Fruit fly (Drosophila melanogaster) whole organism, embryonic: ENCODE results near the gene fzo.

ENCODE experiments used
- Ada2b ChIP-seq: fragments of 200-800 bp; sonication (Bioruptor generic); IDR thresholded peaks from 2 replicates; pipeline ENCODE4 v1.3.6; 2022; ENCODE audit warnings: missing biosample characterization, missing genetic modification characterization
- Antp ChIP-seq: fragments of 200-800 bp; sonication (Bioruptor generic); optimal IDR thresholded peaks from 3 replicates; lab custom pipeline; 2016; ENCODE audit warnings: missing biosample characterization, missing genetic modification characterization
- CG11093 ChIP-seq: fragments of 200-800 bp; sonication (Bioruptor generic); IDR thresholded peaks from 3 replicates; pipeline ENCODE4 v1.3.6; 2022; ENCODE audit warnings: missing biosample characterization, missing genetic modification characterization
- CG12104 ChIP-seq: fragments of 200-800 bp; sonication (Bioruptor generic); optimal IDR thresholded peaks from 3 replicates; lab custom pipeline; 2016; ENCODE audit warnings: missing biosample characterization, missing genetic modification characterization
- CG12744 ChIP-seq: fragments of 200-800 bp; sonication (Bioruptor generic); optimal IDR thresholded peaks from 2 replicates; lab custom pipeline; 2016; ENCODE audit warnings: missing biosample characterization, missing genetic modification characterization
- CG13894 ChIP-seq: fragments of 200-800 bp; sonication (Bioruptor generic); optimal IDR thresholded peaks from 3 replicates; lab custom pipeline; 2018; ENCODE audit warnings: missing biosample characterization, mild to moderate bottlenecking, missing genetic modification characterization, moderate library complexity
- CG1529 ChIP-seq: fragments of 200-800 bp; sonication (Bioruptor generic); optimal IDR thresholded peaks from 3 replicates; lab custom pipeline; 2018; ENCODE audit warnings: missing biosample characterization, missing genetic modification characterization
- CG1602 ChIP-seq: fragments of 200-800 bp; sonication (Bioruptor generic); optimal IDR thresholded peaks from 3 replicates; lab custom pipeline; 2016; ENCODE audit warnings: missing biosample characterization, missing genetic modification characterization
- CG18262 ChIP-seq: fragments of 200-800 bp; optimal IDR thresholded peaks from 3 replicates; lab custom pipeline; 2019; ENCODE audit warnings: missing biosample characterization, mild to moderate bottlenecking, missing genetic modification characterization, moderate library complexity
- CG18619 ChIP-seq: fragments of 200-800 bp; sonication (Bioruptor generic); optimal IDR thresholded peaks from 3 replicates; lab custom pipeline; 2017; ENCODE audit warnings: missing biosample characterization, mild to moderate bottlenecking, missing genetic modification characterization
- CG30431 ChIP-seq: fragments of 200-800 bp; sonication (Bioruptor generic); optimal IDR thresholded peaks from 2 replicates; lab custom pipeline; 2017; ENCODE audit warnings: missing biosample characterization, missing genetic modification characterization
- CG32532 ChIP-seq: fragments of 200-800 bp; sonication (Bioruptor generic); IDR thresholded peaks from 2 replicates; pipeline ENCODE4 v1.3.6; 2022; ENCODE audit warnings: missing biosample characterization, missing genetic modification characterization
- CG34376 ChIP-seq: fragments of 200-800 bp; sonication (Bioruptor generic); optimal IDR thresholded peaks from 2 replicates; lab custom pipeline; 2018; ENCODE audit warnings: missing biosample characterization, mild to moderate bottlenecking, missing genetic modification characterization
- CG34422 ChIP-seq: fragments of 200-800 bp; sonication (Bioruptor generic); IDR thresholded peaks from 3 replicates; pipeline ENCODE4 v1.3.6; 2022; ENCODE audit warnings: missing biosample characterization, missing genetic modification characterization
- CG4424 ChIP-seq: fragments of 200-800 bp; sonication (Bioruptor generic); optimal IDR thresholded peaks from 3 replicates; lab custom pipeline; 2016; ENCODE audit warnings: missing biosample characterization, missing genetic modification characterization
- CG6791 ChIP-seq: fragments of 200-800 bp; sonication (Bioruptor generic); IDR thresholded peaks from 3 replicates; pipeline ENCODE4 v1.3.6; 2022; ENCODE audit warnings: missing biosample characterization, missing genetic modification characterization; ENCODE audit not compliant: partially characterized antibody
- CG7372 ChIP-seq: fragments of 200-800 bp; sonication (Bioruptor generic); IDR thresholded peaks from 2 replicates; pipeline ENCODE4 v1.3.6; 2022; ENCODE audit warnings: missing biosample characterization, missing genetic modification characterization
- CG7928 ChIP-seq: fragments of 200-800 bp; sonication (Bioruptor generic); optimal IDR thresholded peaks from 2 replicates; lab custom pipeline; 2017; ENCODE audit warnings: missing biosample characterization, mild to moderate bottlenecking, missing genetic modification characterization
- CG8290 ChIP-seq, 3 experiments: fragments of 200-800 bp; sonication (Bioruptor generic); optimal IDR thresholded peaks; 2 replicates each; lab custom pipeline; 2016 to 2019; ENCODE audit warnings: missing biosample characterization in 3 of 3, missing genetic modification characterization in 3 of 3, mild to moderate bottlenecking in 2 of 3, moderate library complexity in 1 of 3
- CG9609 ChIP-seq: fragments of 200-800 bp; sonication (Bioruptor generic); optimal IDR thresholded peaks from 3 replicates; lab custom pipeline; 2016; ENCODE audit warnings: missing biosample characterization, missing genetic modification characterization
- D19B ChIP-seq: fragments of 200-800 bp; sonication (Bioruptor generic); optimal IDR thresholded peaks from 2 replicates; lab custom pipeline; 2017; ENCODE audit warnings: missing biosample characterization, mild to moderate bottlenecking, missing genetic modification characterization
- Fer3 ChIP-seq: fragments of 200-800 bp; sonication (Bioruptor generic); optimal IDR thresholded peaks from 2 replicates; lab custom pipeline; 2018; ENCODE audit warnings: missing biosample characterization, mild to moderate bottlenecking, missing genetic modification characterization, moderate library complexity
- H2.0 ChIP-seq: fragments of 200-800 bp; sonication (Bioruptor generic); IDR thresholded peaks from 2 replicates; pipeline ENCODE4 v1.3.6; 2022; ENCODE audit warnings: missing biosample characterization, missing genetic modification characterization
- HLH54F ChIP-seq: fragments of 200-800 bp; sonication (Bioruptor generic); optimal IDR thresholded peaks from 3 replicates; lab custom pipeline; 2016; ENCODE audit warnings: missing biosample characterization, missing genetic modification characterization
- Hand ChIP-seq: fragments of 200-800 bp; sonication (Bioruptor generic); optimal IDR thresholded peaks from 2 replicates; lab custom pipeline; 2017; ENCODE audit warnings: mild to moderate bottlenecking, missing biosample characterization, missing genetic modification reagents, missing genetic modification characterization
- Hey ChIP-seq: fragments of 200-800 bp; sonication (Bioruptor generic); optimal IDR thresholded peaks from 3 replicates; lab custom pipeline; 2018; ENCODE audit warnings: missing biosample characterization, mild to moderate bottlenecking, missing genetic modification characterization
- Max ChIP-seq: fragments of 200-800 bp; sonication (Bioruptor generic); optimal IDR thresholded peaks from 2 replicates; lab custom pipeline; 2016; ENCODE audit warnings: missing biosample characterization, mild to moderate bottlenecking, missing genetic modification characterization
- NFAT ChIP-seq: fragments of 200-800 bp; sonication (Bioruptor generic); IDR thresholded peaks from 2 replicates; pipeline ENCODE4 v1.3.6; 2022; ENCODE audit warnings: missing biosample characterization, missing genetic modification characterization
- Nf-YC ChIP-seq: fragments of 200-800 bp; optimal IDR thresholded peaks from 3 replicates; lab custom pipeline; 2019; ENCODE audit warnings: missing biosample characterization, mild to moderate bottlenecking, missing genetic modification characterization, moderate library complexity
- bsh ChIP-seq, 2 experiments: fragments of 200-800 bp; sonication (Bioruptor generic); optimal IDR thresholded peaks; 2 replicates each; lab custom pipeline; 2017 to 2018; ENCODE audit warnings: mild to moderate bottlenecking in 2 of 2, missing biosample characterization in 2 of 2, missing genetic modification characterization in 2 of 2, moderate library complexity in 1 of 2
- ci ChIP-seq: fragments of 200-800 bp; sonication (Bioruptor generic); IDR thresholded peaks from 3 replicates; pipeline ENCODE4 v1.3.6; 2022; ENCODE audit warnings: missing biosample characterization, missing genetic modification characterization
- fd102C ChIP-seq: fragments of 200-800 bp; sonication (Bioruptor generic); optimal IDR thresholded peaks from 2 replicates; lab custom pipeline; 2018; ENCODE audit warnings: missing biosample characterization, mild to moderate bottlenecking, missing genetic modification characterization, moderate library complexity
- ftz-f1 ChIP-seq: fragments of 200-800 bp; sonication (Bioruptor generic); optimal IDR thresholded peaks from 2 replicates; lab custom pipeline; 2016; ENCODE audit warnings: missing biosample characterization, missing genetic modification characterization
- gem ChIP-seq: fragments of 200-800 bp; sonication (Bioruptor generic); optimal IDR thresholded peaks from 2 replicates; lab custom pipeline; 2019; ENCODE audit warnings: missing biosample characterization, mild to moderate bottlenecking, missing genetic modification characterization, moderate library complexity
- grau ChIP-seq: fragments of 200-800 bp; optimal IDR thresholded peaks from 3 replicates; lab custom pipeline; 2019; ENCODE audit warnings: missing biosample characterization, mild to moderate bottlenecking, missing genetic modification characterization, moderate library complexity
- gro ChIP-seq: fragments of 200-800 bp; sonication (Bioruptor generic); optimal IDR thresholded peaks from 2 replicates; lab custom pipeline; 2016; ENCODE audit warnings: missing biosample characterization, missing genetic modification characterization
- hkb ChIP-seq, 2 experiments: fragments of 200-800 bp in 1 of 2; fragments of >200 bp in 1 of 2; sonication (Bioruptor generic) in 1 of 2; IDR thresholded peaks in 1 of 2; optimal IDR thresholded peaks in 1 of 2; 2 replicates each; pipeline versions ENCODE4 v1.3.6 to Lab custom; 2017 to 2022; ENCODE audit warnings: missing biosample characterization in 1 of 2, missing genetic modification characterization in 1 of 2
- ind ChIP-seq: fragments of 200-800 bp; sonication (Bioruptor generic); optimal IDR thresholded peaks from 3 replicates; lab custom pipeline; 2016; ENCODE audit warnings: missing biosample characterization, missing genetic modification characterization
- knrl ChIP-seq: fragments of 200-800 bp; sonication (Bioruptor generic); IDR thresholded peaks from 3 replicates; pipeline ENCODE4 v1.3.6; 2022; ENCODE audit warnings: missing biosample characterization, missing genetic modification characterization; ENCODE audit not compliant: partially characterized antibody
- mam ChIP-seq: fragments of 200-800 bp; sonication (Bioruptor generic); optimal IDR thresholded peaks from 3 replicates; lab custom pipeline; 2016; ENCODE audit warnings: missing biosample characterization, missing genetic modification characterization
- nau ChIP-seq: fragments of 200-800 bp; sonication (Bioruptor generic); optimal IDR thresholded peaks from 3 replicates; lab custom pipeline; 2017; ENCODE audit warnings: missing biosample characterization, mild to moderate bottlenecking, missing genetic modification characterization, missing genetic modification reagents
- shn ChIP-seq: fragments of 200-800 bp; sonication (Bioruptor generic); optimal IDR thresholded peaks from 3 replicates; lab custom pipeline; 2016; ENCODE audit warnings: missing biosample characterization, missing genetic modification characterization
- slbo ChIP-seq: fragments of 200-800 bp; sonication (Bioruptor generic); IDR thresholded peaks from 2 replicates; pipeline ENCODE4 v1.3.6; 2022; ENCODE audit warnings: missing biosample characterization, missing genetic modification characterization
- sob ChIP-seq: fragments of 200-800 bp; sonication (Bioruptor generic); IDR thresholded peaks from 2 replicates; pipeline ENCODE4 v1.3.6; 2022; ENCODE audit warnings: missing biosample characterization, missing genetic modification characterization
- sqz ChIP-seq: fragments of 200-800 bp; sonication (Bioruptor generic); optimal IDR thresholded peaks from 3 replicates; lab custom pipeline; 2018; ENCODE audit warnings: missing biosample characterization, mild to moderate bottlenecking, missing genetic modification characterization
- sug ChIP-seq: fragments of 200-800 bp; optimal IDR thresholded peaks from 2 replicates; lab custom pipeline; 2019; ENCODE audit warnings: missing biosample characterization, mild to moderate bottlenecking, missing genetic modification characterization, moderate library complexity
- tx ChIP-seq: fragments of 200-800 bp; sonication (Bioruptor generic); optimal IDR thresholded peaks from 2 replicates; lab custom pipeline; 2016; ENCODE audit warnings: missing biosample characterization, missing genetic modification characterization
- zfh2 ChIP-seq: fragments of 200-800 bp; sonication (Bioruptor generic); optimal IDR thresholded peaks from 2 replicates; lab custom pipeline; 2016; ENCODE audit warnings: missing biosample characterization, missing genetic modification characterization

Gene fzo

DNA sequence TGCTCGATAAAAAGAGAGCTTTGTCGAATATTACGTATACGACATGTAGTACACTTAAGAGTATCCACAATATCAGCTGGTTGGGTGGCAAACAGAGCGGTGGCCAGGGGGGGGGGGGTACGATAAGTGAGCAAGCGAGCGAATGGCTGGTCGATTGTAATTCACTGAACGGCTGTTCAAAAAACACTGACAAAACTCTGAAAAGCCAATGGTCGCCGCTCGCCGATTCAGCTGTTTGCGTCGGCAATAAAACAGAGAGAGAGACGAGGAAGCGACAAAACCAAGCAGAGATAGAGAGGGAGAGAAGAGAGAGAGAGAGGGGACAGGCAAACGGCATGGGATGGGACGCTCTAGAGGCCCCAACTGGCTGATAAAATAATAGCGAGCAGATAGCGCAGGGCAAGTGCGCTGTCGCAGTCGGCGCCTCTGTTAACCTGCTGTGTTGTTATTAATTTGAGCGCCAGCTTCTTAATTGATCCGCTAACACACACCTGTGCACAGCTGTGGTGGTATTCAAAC is 22.7 kb upstream of the fzo start, which contains the start of gene cnc (continued):
- TF ChIP-seq CG6791: peak; percentile 54; the same call in 2 of the 3 replicates

DNA sequence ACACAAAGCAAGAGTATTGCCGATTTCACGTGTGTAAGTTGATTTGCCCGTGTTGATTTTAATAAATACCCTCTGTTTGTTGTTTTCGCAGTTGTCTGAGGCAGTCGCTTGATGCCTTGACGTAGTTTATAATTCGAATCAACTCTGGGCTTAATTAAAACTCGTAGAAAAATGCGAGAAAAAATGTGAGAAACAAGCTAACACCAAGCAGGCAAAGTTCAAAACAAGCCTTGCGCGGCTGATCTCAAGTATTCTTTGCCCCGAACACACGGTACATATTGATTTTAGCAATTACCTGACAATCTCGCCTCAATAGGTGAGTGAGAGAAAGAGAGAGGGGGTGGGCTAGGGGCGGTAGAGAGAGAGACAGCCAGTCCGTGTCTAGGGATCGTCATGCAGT is 21.4 kb upstream of the fzo start:
- no peak for TF ChIP-seq CG1529 (GFP tag; lab: Kevin White, UChicago)
- TF ChIP-seq fd102C (GFP tag; lab: Kevin White, UChicago): no peak
- TF ChIP-seq ftz-f1 (GFP tag; lab: Kevin White, UChicago): no peak
- peak; percentile 13 for TF ChIP-seq nau (GFP tag; lab: Kevin White, UChicago)
- TF ChIP-seq shn (GFP tag; lab: Kevin White, UChicago): peak; percentile 9
- TF ChIP-seq CG7372 (GFP tag; lab: Robert Waterston, UW): 0 out of 2 replicates have a peak, but pooled peaks have one; percentile 14
- no peak for TF ChIP-seq CG11093
- peak; percentile 54 for TF ChIP-seq CG18619 (GFP tag; lab: Kevin White, UChicago)
- peak; percentile 35 for TF ChIP-seq CG12104 (GFP tag; lab: Kevin White, UChicago)
- TF ChIP-seq Ada2b: peak; percentile 51; the same call in 1 of the 2 replicates
- TF ChIP-seq tx (GFP tag; lab: Kevin White, UChicago): peak; percentile 19
- TF ChIP-seq CG7928 (GFP tag; lab: Kevin White, UChicago): no peak
- peak; percentile 25 for TF ChIP-seq HLH54F (GFP tag; lab: Kevin White, UChicago)
- TF ChIP-seq CG34422 (GFP tag; lab: Robert Waterston, UW): no peak
- TF ChIP-seq slbo (GFP tag; lab: Robert Waterston, UW): peak; percentile 32; the same call in 1 of the 2 replicates
- peak; percentile 10 for TF ChIP-seq Hey (tag; lab: Kevin White, UChicago)
- TF ChIP-seq Hand (GFP tag; lab: Kevin White, UChicago): peak; percentile 13
- TF ChIP-seq CG4424 (GFP tag; lab: Kevin White, UChicago): peak; percentile 22
- TF ChIP-seq CG30431: no peak
- TF ChIP-seq CG13894 (tag; lab: Kevin White, UChicago): peak; percentile 57
- peak; percentile 42 for TF ChIP-seq Fer3 (tag; lab: Kevin White, UChicago)
- TF ChIP-seq CG9609 (GFP tag; lab: Kevin White, UChicago): peak; percentile 23
- peak; percentile 64; the same call in 1 of the 2 replicates for TF ChIP-seq sob (GFP tag; lab: Robert Waterston, UW)
- no peak for TF ChIP-seq ind (GFP tag; lab: Kevin White, UChicago)
- no peak for TF ChIP-seq hkb (optimal IDR thresholded peaks at IDR 0.05; lab: Kevin White, UChicago)
- TF ChIP-seq hkb (GFP tag; IDR thresholded peaks at IDR 0.05; lab: Robert Waterston, UW): peak; percentile 46; the same call in 1 of the 2 replicates
- TF ChIP-seq CG32532 (GFP tag; lab: Robert Waterston, UW): peak; percentile 53; the same call in 1 of the 2 replicates
- peak; percentile 9 for TF ChIP-seq CG12744
- TF ChIP-seq gem (tag; lab: Kevin White, UChicago): peak; percentile 36
- TF ChIP-seq CG1602: no peak
- TF ChIP-seq Nf-YC (tag; lab: Kevin White, UChicago): peak; percentile 4
- TF ChIP-seq H2.0 (GFP tag; lab: Robert Waterston, UW): no peak
- no peak for TF ChIP-seq sqz (GFP tag; lab: Kevin White, UChicago)
- no peak for TF ChIP-seq CG18262 (tag; lab: Kevin White, UChicago)
- TF ChIP-seq mam (GFP tag; lab: Kevin White, UChicago): peak; percentile 29
- TF ChIP-seq gro: peak; percentile 15
- peak in 1 of 2 experiments; percentile 32 for TF ChIP-seq bsh (GFP tag; optimal IDR thresholded peaks at IDR 0.05; lab: Kevin White, UChicago)
- TF ChIP-seq sug (tag; lab: Kevin White, UChicago): peak; percentile 32
- TF ChIP-seq zfh2 (GFP tag; lab: Kevin White, UChicago): peak; percentile 28
- TF ChIP-seq ci (GFP tag; lab: Robert Waterston, UW): 0 out of 3 replicates have a peak, but pooled peaks have one; percentile 23
- TF ChIP-seq Antp (GFP tag; lab: Kevin White, UChicago): peak; percentile 12
- no peak for TF ChIP-seq CG8290 (GFP tag; optimal IDR thresholded peaks at IDR 0.05; lab: Kevin White, UChicago)
- TF ChIP-seq CG8290 (tag; optimal IDR thresholded peaks at IDR 0.05; lab: Kevin White, UChicago): peak in 1 of 2 experiments; percentile 76
- TF ChIP-seq grau (tag; lab: Kevin White, UChicago): peak; percentile 13
- peak; percentile 50 for TF ChIP-seq NFAT
- peak; percentile 52 for TF ChIP-seq CG34376 (GFP tag; lab: Kevin White, UChicago)
- TF ChIP-seq D19B: peak; percentile 64
- peak; percentile 1 for TF ChIP-seq Max
- TF ChIP-seq knrl (GFP tag; lab: Robert Waterston, UW): no peak
